Fruit fly (Drosophila melanogaster) whole organism, embryonic: ENCODE results near the gene smash.

Experiments used
- Abd-B ChIP-seq: fragments of 200-800 bp; sonication (Bioruptor generic); optimal IDR thresholded peaks from 2 replicates; lab custom pipeline; 2018; ENCODE audit warnings: missing biosample characterization, mild to moderate bottlenecking, missing genetic modification characterization, moderate library complexity
- Atf-2 ChIP-seq: fragments of 200-800 bp; sonication (Bioruptor generic); optimal IDR thresholded peaks from 2 replicates; lab custom pipeline; 2016; ENCODE audit warnings: missing biosample characterization, missing genetic modification characterization
- CG10543 ChIP-seq: fragments of 200-800 bp; sonication (Bioruptor generic); optimal IDR thresholded peaks from 3 replicates; lab custom pipeline; 2017; ENCODE audit warnings: missing biosample characterization, mild to moderate bottlenecking, missing genetic modification characterization, moderate library complexity
- CG10979 ChIP-seq: fragments of 200-800 bp; sonication (Bioruptor generic); optimal IDR thresholded peaks from 2 replicates; lab custom pipeline; 2018; ENCODE audit warnings: missing biosample characterization, mild to moderate bottlenecking, missing genetic modification characterization, moderate library complexity
- CG11504 ChIP-seq: fragments of 200-800 bp; sonication (Bioruptor generic); optimal IDR thresholded peaks from 3 replicates; lab custom pipeline; 2019; ENCODE audit warnings: missing biosample characterization, mild to moderate bottlenecking, missing genetic modification characterization, moderate library complexity
- CG12155 ChIP-seq: fragments of 200-800 bp; sonication (Bioruptor generic); optimal IDR thresholded peaks from 3 replicates; lab custom pipeline; 2016; ENCODE audit warnings: missing biosample characterization, missing genetic modification characterization
- CG13123 ChIP-seq: fragments of 200-800 bp; sonication (Bioruptor generic); optimal IDR thresholded peaks from 2 replicates; lab custom pipeline; 2016; ENCODE audit warnings: missing biosample characterization, missing genetic modification characterization
- CG13424 ChIP-seq: fragments of 200-800 bp; sonication (Bioruptor generic); optimal IDR thresholded peaks from 2 replicates; lab custom pipeline; 2019; ENCODE audit warnings: missing biosample characterization, mild to moderate bottlenecking, missing genetic modification characterization, moderate library complexity
- CG14050 ChIP-seq: fragments of 200-800 bp; sonication (Bioruptor generic); IDR thresholded peaks from 3 replicates; pipeline ENCODE4 v1.3.6; 2022; ENCODE audit warnings: missing biosample characterization, missing genetic modification characterization
- CG14441 ChIP-seq: fragments of 200-800 bp; sonication (Bioruptor generic); IDR thresholded peaks from 2 replicates; pipeline ENCODE4 v1.3.6; 2022; ENCODE audit warnings: missing biosample characterization, missing genetic modification characterization
- CG15269 ChIP-seq: fragments of 200-800 bp; sonication (Bioruptor generic); optimal IDR thresholded peaks from 2 replicates; lab custom pipeline; 2018; ENCODE audit warnings: missing biosample characterization, mild to moderate bottlenecking, missing genetic modification characterization, moderate library complexity
- CG16863 ChIP-seq: fragments of 200-800 bp; sonication (Bioruptor generic); optimal IDR thresholded peaks from 3 replicates; lab custom pipeline; 2016; ENCODE audit warnings: missing biosample characterization, missing genetic modification characterization
- CG1792 ChIP-seq: fragments of 200-800 bp; sonication (Bioruptor generic); optimal IDR thresholded peaks from 2 replicates; lab custom pipeline; 2016; ENCODE audit warnings: missing biosample characterization, missing genetic modification characterization
- CG34376 ChIP-seq: fragments of 200-800 bp; sonication (Bioruptor generic); optimal IDR thresholded peaks from 2 replicates; lab custom pipeline; 2018; ENCODE audit warnings: missing biosample characterization, mild to moderate bottlenecking, missing genetic modification characterization
- CG3847 ChIP-seq: fragments of 200-800 bp; sonication (Bioruptor generic); IDR thresholded peaks from 2 replicates; pipeline ENCODE4 v1.3.6; 2022; ENCODE audit warnings: missing biosample characterization, missing genetic modification characterization
- CG4404 ChIP-seq: fragments of 200-800 bp; sonication (Bioruptor generic); IDR thresholded peaks from 2 replicates; pipeline ENCODE4 v1.3.6; 2022; ENCODE audit warnings: missing biosample characterization, missing genetic modification characterization
- CG4854 ChIP-seq: fragments of 200-800 bp; sonication (Bioruptor generic); optimal IDR thresholded peaks from 2 replicates; lab custom pipeline; 2016; ENCODE audit warnings: missing biosample characterization, missing genetic modification characterization, inconsistent platforms
- CG5180 ChIP-seq: fragments of 200-800 bp; sonication (Bioruptor generic); optimal IDR thresholded peaks from 3 replicates; lab custom pipeline; 2017; ENCODE audit warnings: missing biosample characterization, missing genetic modification characterization, mild to moderate bottlenecking, moderate library complexity, missing genetic modification reagents
- CG6254 ChIP-seq: fragments of 200-800 bp; sonication (Bioruptor generic); optimal IDR thresholded peaks from 3 replicates; lab custom pipeline; 2017; ENCODE audit warnings: mild to moderate bottlenecking, missing biosample characterization, missing genetic modification reagents, missing genetic modification characterization
- CG6683 ChIP-seq: fragments of 200-800 bp; sonication (Bioruptor generic); optimal IDR thresholded peaks from 2 replicates; lab custom pipeline; 2017; ENCODE audit warnings: missing biosample characterization, mild to moderate bottlenecking, missing genetic modification characterization, missing genetic modification reagents
- CG7556 ChIP-seq: fragments of 200-800 bp; sonication (Bioruptor generic); optimal IDR thresholded peaks from 2 replicates; lab custom pipeline; 2017; ENCODE audit warnings: missing biosample characterization, mild to moderate bottlenecking, missing genetic modification characterization
- CG8388 ChIP-seq: fragments of 200-800 bp; sonication (Bioruptor generic); optimal IDR thresholded peaks from 2 replicates; lab custom pipeline; 2019; ENCODE audit warnings: missing biosample characterization, mild to moderate bottlenecking, missing genetic modification characterization, moderate library complexity
- CG8924 ChIP-seq: fragments of 200-800 bp; optimal IDR thresholded peaks from 3 replicates; lab custom pipeline; 2019; ENCODE audit warnings: missing biosample characterization, mild to moderate bottlenecking, missing genetic modification characterization, moderate library complexity
- CG9215 ChIP-seq: fragments of 200-800 bp; sonication (Bioruptor generic); IDR thresholded peaks from 2 replicates; pipeline ENCODE4 v1.3.6; 2022; ENCODE audit warnings: missing biosample characterization, missing genetic modification characterization
- CG9797 ChIP-seq: fragments of 200-800 bp; sonication (Bioruptor generic); optimal IDR thresholded peaks from 3 replicates; lab custom pipeline; 2018; ENCODE audit warnings: missing biosample characterization, mild to moderate bottlenecking, missing genetic modification characterization
- D ChIP-seq, 2 experiments: fragments of 200-800 bp in 1 of 2; fragments of >200 bp in 1 of 2; sonication (Bioruptor generic) in 1 of 2; optimal IDR thresholded peaks; 2 replicates in 1 of 2; 3 replicates in 1 of 2; lab custom pipeline; 2017; ENCODE audit warnings: mild to moderate bottlenecking in 1 of 2, missing biosample characterization in 1 of 2, missing genetic modification characterization in 1 of 2, missing genetic modification reagents in 1 of 2
- Hey ChIP-seq: fragments of 200-800 bp; sonication (Bioruptor generic); optimal IDR thresholded peaks from 3 replicates; lab custom pipeline; 2018; ENCODE audit warnings: missing biosample characterization, mild to moderate bottlenecking, missing genetic modification characterization
- Nf-YC ChIP-seq: fragments of 200-800 bp; optimal IDR thresholded peaks from 3 replicates; lab custom pipeline; 2019; ENCODE audit warnings: missing biosample characterization, mild to moderate bottlenecking, missing genetic modification characterization, moderate library complexity
- PHDP ChIP-seq: fragments of 200-800 bp; sonication (Bioruptor generic); optimal IDR thresholded peaks from 3 replicates; lab custom pipeline; 2018; ENCODE audit warnings: missing biosample characterization, mild to moderate bottlenecking, missing genetic modification characterization, moderate library complexity
- Scr ChIP-seq: fragments of 200-800 bp; sonication (Bioruptor generic); IDR thresholded peaks from 2 replicates; pipeline ENCODE4 v1.3.6; 2022; ENCODE audit warnings: missing biosample characterization, missing genetic modification characterization; ENCODE audit not compliant: partially characterized antibody
- Tbp ChIP-seq: fragments of >200 bp; optimal IDR thresholded peaks from 2 replicates; lab custom pipeline; 2018; ENCODE audit warnings: missing biosample characterization, missing genetic modification characterization
- az2 ChIP-seq: fragments of 200-800 bp; sonication (Bioruptor generic); optimal IDR thresholded peaks from 3 replicates; lab custom pipeline; 2016; ENCODE audit warnings: missing biosample characterization, missing genetic modification characterization
- da ChIP-seq: fragments of 200-800 bp; sonication (Bioruptor generic); optimal IDR thresholded peaks from 2 replicates; lab custom pipeline; 2016; ENCODE audit warnings: missing biosample characterization, missing genetic modification characterization
- dan ChIP-seq: fragments of 200-800 bp; sonication (Bioruptor generic); IDR thresholded peaks from 2 replicates; pipeline ENCODE4 v1.3.6; 2022; ENCODE audit warnings: missing biosample characterization, missing genetic modification characterization
- grn ChIP-seq: fragments of 200-800 bp; sonication (Bioruptor generic); optimal IDR thresholded peaks from 3 replicates; lab custom pipeline; 2017; ENCODE audit warnings: missing biosample characterization, missing genetic modification characterization
- hb ChIP-seq: fragments of 200-800 bp; sonication (Bioruptor generic); IDR thresholded peaks from 3 replicates; pipeline ENCODE4 v1.3.6; 2022; ENCODE audit warnings: missing biosample characterization, missing genetic modification characterization; ENCODE audit not compliant: partially characterized antibody
- hth ChIP-seq: fragments of >200 bp; optimal IDR thresholded peaks from 2 replicates; lab custom pipeline; 2017; ENCODE audit warnings: inconsistent platforms
- knrl ChIP-seq: fragments of 200-800 bp; sonication (Bioruptor generic); IDR thresholded peaks from 3 replicates; pipeline ENCODE4 v1.3.6; 2022; ENCODE audit warnings: missing biosample characterization, missing genetic modification characterization; ENCODE audit not compliant: partially characterized antibody
- lmd ChIP-seq: fragments of 200-800 bp; sonication (Bioruptor generic); IDR thresholded peaks from 2 replicates; pipeline ENCODE4 v1.3.6; 2022; ENCODE audit warnings: missing biosample characterization, missing genetic modification characterization
- nau ChIP-seq: fragments of 200-800 bp; sonication (Bioruptor generic); optimal IDR thresholded peaks from 3 replicates; lab custom pipeline; 2017; ENCODE audit warnings: missing biosample characterization, mild to moderate bottlenecking, missing genetic modification characterization, missing genetic modification reagents
- odd ChIP-seq: fragments of 200-800 bp; sonication (Bioruptor generic); optimal IDR thresholded peaks from 2 replicates; lab custom pipeline; 2017; ENCODE audit warnings: missing biosample characterization, mild to moderate bottlenecking, missing genetic modification characterization
- pb ChIP-seq: fragments of 200-800 bp; sonication (Bioruptor generic); optimal IDR thresholded peaks from 3 replicates; lab custom pipeline; 2016; ENCODE audit warnings: missing biosample characterization, missing genetic modification characterization
- pum ChIP-seq: fragments of 200-800 bp; sonication (Bioruptor generic); optimal IDR thresholded peaks from 2 replicates; lab custom pipeline; 2016; ENCODE audit warnings: missing biosample characterization, missing genetic modification characterization
- row ChIP-seq: fragments of 200-800 bp; sonication (Bioruptor generic); IDR thresholded peaks from 3 replicates; pipeline ENCODE4 v1.3.6; 2022; ENCODE audit warnings: missing biosample characterization, missing genetic modification characterization
- sc ChIP-seq, 3 experiments: fragments of >200 bp in 2 of 3; fragments of 200-800 bp in 1 of 3; sonication (Bioruptor generic) in 1 of 3; optimal IDR thresholded peaks; 2 replicates in 2 of 3; 3 replicates in 1 of 3; lab custom pipeline; 2017; ENCODE audit warnings: mild to moderate bottlenecking in 1 of 3, missing biosample characterization in 1 of 3, missing genetic modification characterization in 1 of 3, missing genetic modification reagents in 1 of 3
- slou ChIP-seq: fragments of 200-800 bp; sonication (Bioruptor generic); optimal IDR thresholded peaks from 3 replicates; lab custom pipeline; 2016; ENCODE audit warnings: missing biosample characterization, missing genetic modification characterization
- sr ChIP-seq: fragments of 200-800 bp; sonication (Bioruptor generic); IDR thresholded peaks from 3 replicates; pipeline ENCODE4 v1.3.6; 2022; ENCODE audit warnings: missing biosample characterization, missing genetic modification characterization
- tio ChIP-seq: fragments of 200-800 bp; sonication (Bioruptor generic); optimal IDR thresholded peaks from 2 replicates; lab custom pipeline; 2017; ENCODE audit warnings: missing biosample characterization, missing genetic modification characterization, inconsistent platforms
- wek ChIP-seq: fragments of 200-800 bp; sonication (Bioruptor generic); optimal IDR thresholded peaks from 3 replicates; lab custom pipeline; 2018; ENCODE audit warnings: missing biosample characterization, mild to moderate bottlenecking, missing genetic modification characterization, moderate library complexity
- zfh1 ChIP-seq: fragments of 200-800 bp; sonication (Bioruptor generic); IDR thresholded peaks from 3 replicates; pipeline ENCODE4 v1.3.6; 2022; ENCODE audit warnings: missing biosample characterization, missing genetic modification characterization

Gene smash

dm6 chr3R:4645457-4646082 lies 13.8 kb upstream of the smash start, which contains the start of the genes Dlip2 and rpk (continued):
- TF ChIP-seq Nf-YC (no peak), PHDP (tag; lab: Kevin White, UChicago) (no peak), CG16863 (GFP tag; lab: Kevin White, UChicago) (no peak), D (optimal IDR thresholded peaks at IDR 0.05; lab: Kevin White, UChicago) (no peak), D (GFP tag; optimal IDR thresholded peaks at IDR 0.05; lab: Kevin White, UChicago) (no peak), CG1792 (GFP tag; lab: Kevin White, UChicago) (no peak), CG3847 (GFP tag; lab: Robert Waterston, UW) (no peak), az2 (GFP tag; lab: Kevin White, UChicago) (no peak), odd (no peak), CG14441 (no peak), CG10543 (GFP tag; lab: Kevin White, UChicago) (no peak), tio (no peak), pum (no peak), CG9215 (GFP tag; lab: Robert Waterston, UW) (no peak), Atf-2 (GFP tag; lab: Kevin White, UChicago) (no peak), Scr (GFP tag; lab: Robert Waterston, UW) (peak; percentile 89), lmd (GFP tag; lab: Robert Waterston, UW) (no peak), grn (GFP tag; lab: Kevin White, UChicago) (no peak), nau (GFP tag; lab: Kevin White, UChicago) (no peak), CG9797 (peak; percentile 25), Tbp (GFP tag; lab: Kevin White, UChicago) (no peak), hth (lab: Kevin White, UChicago) (no peak), CG6254 (GFP tag; lab: Kevin White, UChicago) (no peak), slou (GFP tag; lab: Kevin White, UChicago) (no peak), CG15269 (no peak), row (peak; percentile 66; the same call in 2 of the 3 replicates), hb (peak; percentile 79), CG4854 (GFP tag; lab: Kevin White, UChicago) (no peak), CG7556 (GFP tag; lab: Kevin White, UChicago) (no peak), CG13123 (no peak), sr (GFP tag; lab: Robert Waterston, UW) (no peak), Hey (tag; lab: Kevin White, UChicago) (no peak), CG34376 (GFP tag; lab: Kevin White, UChicago) (no peak), pb (GFP tag; lab: Kevin White, UChicago) (no peak), CG8388 (GFP tag; lab: Kevin White, UChicago) (no peak), knrl (GFP tag; lab: Robert Waterston, UW) (peak; percentile 89), da (no peak), sc (optimal IDR thresholded peaks at IDR 0.05; lab: Kevin White, UChicago) (no peak), sc (GFP tag; optimal IDR thresholded peaks at IDR 0.05; lab: Kevin White, UChicago) (no peak), CG14050 (GFP tag; lab: Robert Waterston, UW) (no peak), CG5180 (GFP tag; lab: Kevin White, UChicago) (no peak), CG4404 (GFP tag; lab: Robert Waterston, UW) (no peak), CG10979 (tag; lab: Kevin White, UChicago) (no peak), CG6683 (GFP tag; lab: Kevin White, UChicago) (no peak), zfh1 (GFP tag; lab: Robert Waterston, UW) (no peak), CG13424 (tag; lab: Kevin White, UChicago) (no peak), CG11504 (tag; lab: Kevin White, UChicago) (no peak), CG12155 (no peak), dan (GFP tag; lab: Robert Waterston, UW) (no peak), CG8924 (tag; lab: Kevin White, UChicago) (peak; percentile 30), Abd-B (no peak), wek (no peak)
